Worm (Caenorhabditis elegans): ENCODE data around the gene lgc-49.

ce11 chrV:11235876-11236275, 44.8 kb downstream of the lgc-49 start:
- no peak for TF ChIP-seq ztf-11 (tag; optimal IDR thresholded peaks at IDR 0.05)
- no peak for TF ChIP-seq pax-3 (tag; optimal IDR thresholded peaks at IDR 0.05)
- TF ChIP-seq ztf-4 (tag; optimal IDR thresholded peaks at IDR 0.05), result no peak
- TF ChIP-seq aly-2 (tag; optimal IDR thresholded peaks at IDR 0.05), result no peak
- no peak for TF ChIP-seq egl-27 (tag; optimal IDR thresholded peaks at IDR 0.05)
- TF ChIP-seq aha-1 (tag; optimal IDR thresholded peaks at IDR 0.05), result no peak
- no peak for TF ChIP-seq nhr-76 (tag; optimal IDR thresholded peaks at IDR 0.05)
- TF ChIP-seq ama-1 (optimal IDR thresholded peaks at IDR 0.05), result no peak
- TF ChIP-seq egl-13 (tag; optimal IDR thresholded peaks at IDR 0.05), result no peak
- TF ChIP-seq xbp-1 (tag; optimal IDR thresholded peaks at IDR 0.05), result no peak
- no peak for TF ChIP-seq ets-5 (GFP tag; IDR thresholded peaks at IDR 0.05)
- no peak for TF ChIP-seq zag-1 (tag; optimal IDR thresholded peaks at IDR 0.05)

All from whole organism, L1 larva.